Fruit fly (Drosophila melanogaster) Kc167 (cell line): Measurements from ENCODE around the gene CG5793.

Experiments used
- Myc ChIP-seq: fragments of >200 bp; optimal IDR thresholded peaks from 2 replicates; lab custom pipeline; 2017; ENCODE audit warnings: missing external identifiers
- insv ChIP-seq: fragments of >200 bp; optimal IDR thresholded peaks from 3 replicates; lab custom pipeline; 2018; ENCODE audit warnings: missing external identifiers
- ttk ChIP-seq: sonication (Bioruptor generic); optimal IDR thresholded peaks from 2 replicates; lab custom pipeline; 2017; ENCODE audit warnings: missing external identifiers

dm6 chr3R:21111046-21111480, 16.3 kb upstream of the CG5793 start, which contains the start of gene Rab11:
- TF ChIP-seq insv (lab: Kevin White, UChicago), result no peak
- no peak for TF ChIP-seq ttk (lab: Kevin White, UChicago)
- TF ChIP-seq Myc (lab: Kevin White, UChicago), result no peak
